Fruit fly (Drosophila melanogaster) whole organism, wandering third instar larva: ENCODE results near the gene Ts.

ENCODE experiments used
- Abd-B ChIP-seq: fragments of >200 bp; optimal IDR thresholded peaks from 2 replicates; lab custom pipeline; 2017; ENCODE audit warnings: missing biosample characterization, missing genetic modification characterization
- CG32264 ChIP-seq: fragments of 200-800 bp; sonication (Bioruptor generic); optimal IDR thresholded peaks from 2 replicates; lab custom pipeline; 2016; ENCODE audit warnings: missing biosample characterization, missing genetic modification characterization
- CG9705 ChIP-seq: fragments of 200-800 bp; sonication (Bioruptor generic); optimal IDR thresholded peaks from 2 replicates; lab custom pipeline; 2018; ENCODE audit warnings: missing biosample characterization, mild to moderate bottlenecking, missing genetic modification characterization
- CrebA ChIP-seq: fragments of 200-800 bp; sonication (Bioruptor generic); optimal IDR thresholded peaks from 2 replicates; lab custom pipeline; 2016; ENCODE audit warnings: missing biosample characterization, mild to moderate bottlenecking, missing genetic modification characterization, borderline replicate concordance
- Dfd ChIP-seq: fragments of >200 bp; optimal IDR thresholded peaks from 2 replicates; lab custom pipeline; 2017; ENCODE audit warnings: missing biosample characterization, missing genetic modification characterization
- Dif ChIP-seq: fragments of 200-275, 200-300 bp; sonication (Bioruptor generic); optimal IDR thresholded peaks from 2 replicates; lab custom pipeline; 2018; ENCODE audit warnings: missing biosample characterization, missing genetic modification characterization; ENCODE audit not compliant: partially characterized antibody
- GATAd ChIP-seq: sonication (Bioruptor generic); optimal IDR thresholded peaks from 2 replicates; lab custom pipeline; 2016; ENCODE audit warnings: missing biosample characterization, missing genetic modification characterization
- HLH106 ChIP-seq: fragments of 200-800 bp; optimal IDR thresholded peaks from 3 replicates; lab custom pipeline; 2019; ENCODE audit warnings: missing biosample characterization, mild to moderate bottlenecking, missing genetic modification characterization, moderate library complexity
- Hnf4 ChIP-seq: fragments of 200-800 bp; sonication (Bioruptor generic); optimal IDR thresholded peaks from 2 replicates; lab custom pipeline; 2016; ENCODE audit warnings: missing biosample characterization, mild to moderate bottlenecking, missing genetic modification characterization
- Hr78 ChIP-seq: fragments of >200 bp; optimal IDR thresholded peaks from 2 replicates; lab custom pipeline; 2017; ENCODE audit warnings: missing biosample characterization, missing genetic modification characterization
- Hr83 ChIP-seq: fragments of 200-300 bp; sonication (Bioruptor generic); optimal IDR thresholded peaks from 2 replicates; lab custom pipeline; 2016; ENCODE audit warnings: missing biosample characterization, mild to moderate bottlenecking, missing genetic modification characterization, moderate library complexity; ENCODE audit not compliant: poor library complexity, severe bottlenecking
- Jra ChIP-seq: sonication (Bioruptor generic); optimal IDR thresholded peaks from 2 replicates; lab custom pipeline; 2016; ENCODE audit warnings: missing biosample characterization, missing genetic modification characterization
- Mio ChIP-seq: sonication (Bioruptor generic); optimal IDR thresholded peaks from 2 replicates; lab custom pipeline; 2016; ENCODE audit warnings: missing biosample characterization, missing genetic modification characterization
- Myc ChIP-seq: fragments of >200 bp; optimal IDR thresholded peaks from 2 replicates; lab custom pipeline; 2017
- N ChIP-seq: fragments of >200 bp; optimal IDR thresholded peaks from 2 replicates; lab custom pipeline; 2018; ENCODE audit warnings: missing biosample characterization, missing external identifiers, missing genetic modification characterization
- OdsH ChIP-seq: fragments of 200-800 bp; sonication (Bioruptor generic); optimal IDR thresholded peaks from 2 replicates; lab custom pipeline; 2016; ENCODE audit warnings: missing biosample characterization, mild to moderate bottlenecking, missing genetic modification characterization
- Rel ChIP-seq, 2 experiments: fragments of 200-800 bp; sonication (Bioruptor generic) in 1 of 2; optimal IDR thresholded peaks; 2 replicates in 1 of 2; 3 replicates in 1 of 2; lab custom pipeline; 2016 to 2019; ENCODE audit warnings: mild to moderate bottlenecking in 2 of 2, missing biosample characterization in 2 of 2, missing genetic modification characterization in 2 of 2, moderate library complexity in 1 of 2
- Sp1 ChIP-seq: fragments of 200-800 bp; sonication (Bioruptor generic); optimal IDR thresholded peaks from 3 replicates; lab custom pipeline; 2019; ENCODE audit warnings: missing biosample characterization, mild to moderate bottlenecking, missing genetic modification characterization, moderate library complexity
- Vsx2 ChIP-seq: fragments of 200-300, 225-300 bp; sonication (Bioruptor generic); optimal IDR thresholded peaks from 2 replicates; lab custom pipeline; 2018; ENCODE audit warnings: missing biosample characterization, missing genetic modification characterization; ENCODE audit not compliant: partially characterized antibody
- br ChIP-seq: fragments of 200-800 bp; sonication (Bioruptor generic); optimal IDR thresholded peaks from 2 replicates; lab custom pipeline; 2016; ENCODE audit warnings: missing biosample characterization, missing genetic modification characterization
- brk ChIP-seq: fragments of 200-800 bp; sonication (Bioruptor generic); optimal IDR thresholded peaks from 2 replicates; lab custom pipeline; 2016; ENCODE audit warnings: missing biosample characterization, mild to moderate bottlenecking, missing genetic modification characterization
- dl ChIP-seq, 2 experiments: fragments of 175-275, 200-275 bp in 1 of 2; fragments of 200-275 bp in 1 of 2; sonication (Bioruptor generic); optimal IDR thresholded peaks; lab custom pipeline; 2018; ENCODE audit warnings: mild to moderate bottlenecking in 2 of 2, missing biosample characterization in 2 of 2, missing genetic modification characterization in 2 of 2, moderate library complexity in 2 of 2; ENCODE audit not compliant: partially characterized antibody in 2 of 2, insufficient read depth in 1 of 2
- dmrt93B ChIP-seq: fragments of 200-800 bp; sonication (Bioruptor generic); optimal IDR thresholded peaks from 2 replicates; lab custom pipeline; 2018; ENCODE audit warnings: missing biosample characterization, mild to moderate bottlenecking, missing genetic modification characterization
- dsf ChIP-seq: sonication (Bioruptor generic); optimal IDR thresholded peaks from 2 replicates; lab custom pipeline; 2016; ENCODE audit warnings: missing biosample characterization, missing genetic modification characterization, borderline replicate concordance
- ey ChIP-seq: fragments of 200-800 bp; sonication (Bioruptor generic); optimal IDR thresholded peaks from 2 replicates; lab custom pipeline; 2016; ENCODE audit warnings: missing biosample characterization, missing genetic modification characterization
- foxo ChIP-seq, 2 experiments: fragments of 200-800 bp; sonication (Bioruptor generic); optimal IDR thresholded peaks; 2 replicates in 1 of 2; 3 replicates in 1 of 2; lab custom pipeline; 2016 to 2017; ENCODE audit warnings: missing biosample characterization in 2 of 2, missing genetic modification characterization in 2 of 2
- fru ChIP-seq: fragments of 200-800 bp; sonication (Bioruptor generic); optimal IDR thresholded peaks from 3 replicates; lab custom pipeline; 2016; ENCODE audit warnings: missing biosample characterization, mild to moderate bottlenecking, missing genetic modification characterization
- h ChIP-seq: fragments of 200-800 bp; sonication (Bioruptor generic); optimal IDR thresholded peaks from 3 replicates; lab custom pipeline; 2016; ENCODE audit warnings: missing biosample characterization, mild to moderate bottlenecking, missing genetic modification characterization
- jim ChIP-seq: fragments of 175-275, 200-325 bp; sonication (Bioruptor generic); optimal IDR thresholded peaks from 2 replicates; lab custom pipeline; 2016; ENCODE audit warnings: missing biosample characterization, mild to moderate bottlenecking, missing genetic modification characterization
- lola ChIP-seq: fragments of >200 bp; optimal IDR thresholded peaks from 2 replicates; lab custom pipeline; 2017; ENCODE audit warnings: missing biosample characterization, missing genetic modification characterization
- pan ChIP-seq: fragments of >200 bp; optimal IDR thresholded peaks from 2 replicates; lab custom pipeline; 2017
- psq ChIP-seq: fragments of 200-800 bp; sonication (Bioruptor generic); optimal IDR thresholded peaks from 3 replicates; lab custom pipeline; 2017; ENCODE audit warnings: missing biosample characterization, mild to moderate bottlenecking, missing genetic modification characterization, moderate library complexity
- rgr ChIP-seq: fragments of 200-800 bp; sonication (Bioruptor generic); optimal IDR thresholded peaks from 3 replicates; lab custom pipeline; 2016; ENCODE audit warnings: missing biosample characterization, mild to moderate bottlenecking, missing genetic modification characterization
- sage ChIP-seq: fragments of 200-800 bp; sonication (Bioruptor generic); optimal IDR thresholded peaks from 2 replicates; lab custom pipeline; 2016; ENCODE audit warnings: missing biosample characterization, mild to moderate bottlenecking, missing genetic modification characterization
- sv ChIP-seq: fragments of 200-800 bp; sonication (Bioruptor generic); optimal IDR thresholded peaks from 3 replicates; lab custom pipeline; 2016; ENCODE audit warnings: missing biosample characterization, missing genetic modification characterization
- tai ChIP-seq: sonication (Bioruptor generic); optimal IDR thresholded peaks from 2 replicates; lab custom pipeline; 2016; ENCODE audit warnings: missing biosample characterization, missing genetic modification characterization
- usp ChIP-seq: fragments of >200 bp; optimal IDR thresholded peaks from 2 replicates; lab custom pipeline; 2017; ENCODE audit warnings: missing biosample characterization, missing genetic modification characterization
- woc ChIP-seq: sonication (Bioruptor generic); optimal IDR thresholded peaks from 2 replicates; lab custom pipeline; 2016; ENCODE audit warnings: missing biosample characterization, mild to moderate bottlenecking, missing genetic modification characterization

Ts gene

dm6 chr2L:2969438-2969837 is at the start of gene Ts:
TSS of gene Ts (minus strand) at chr2L:2969638.
- TF ChIP-seq Dif (no peak), dsf (GFP tag; lab: Kevin White, UChicago) (no peak), Jra (GFP tag; lab: Kevin White, UChicago) (no peak), Vsx2 (no peak), CrebA (GFP tag; lab: Kevin White, UChicago) (no peak), Hr78 (GFP tag; lab: Kevin White, UChicago) (no peak), psq (GFP tag; lab: Kevin White, UChicago) (no peak), Dfd (no peak), rgr (GFP tag; lab: Kevin White, UChicago) (no peak), OdsH (GFP tag; lab: Kevin White, UChicago) (no peak), tai (no peak), N (GFP tag; lab: Kevin White, UChicago) (no peak), sv (GFP tag; lab: Kevin White, UChicago) (no peak), brk (GFP tag; lab: Kevin White, UChicago) (no peak), jim (GFP tag; lab: Kevin White, UChicago) (no peak), Hnf4 (GFP tag; lab: Kevin White, UChicago) (no peak), fru (GFP tag; lab: Kevin White, UChicago) (no peak), Abd-B (no peak), dl (GFP tag; optimal IDR thresholded peaks at IDR 0.05; lab: Kevin White, UChicago; ENCODE audit: insufficient read depth in 1 of 2, partially characterized antibody in 2 of 2) (no peak)

- no peak for TF ChIP-seq Hr78 (GFP tag; lab: Kevin White, UChicago)
- TF ChIP-seq Mio (GFP tag; lab: Kevin White, UChicago) = no peak
- peak; percentile 19 for TF ChIP-seq Dif
- no peak for TF ChIP-seq Rel (GFP tag; optimal IDR thresholded peaks at IDR 0.05; lab: Kevin White, UChicago)
- TF ChIP-seq Rel (tag; optimal IDR thresholded peaks at IDR 0.05; lab: Kevin White, UChicago) = peak; percentile 99
- TF ChIP-seq Myc (lab: Kevin White, UChicago) = no peak
- no peak for TF ChIP-seq pan
- TF ChIP-seq N (GFP tag; lab: Kevin White, UChicago) = no peak
- TF ChIP-seq h (GFP tag; lab: Kevin White, UChicago) = no peak
Measured at dm6 chr2L:3018212-3018611, 48.8 kb upstream of the Ts start, which contains the start of the genes CG17224 and CG17264. TSS of gene CG17224 (minus strand) at chr2L:3018308. TSS of gene CG17264 (plus strand) at chr2L:3018508.

- TF ChIP-seq Vsx2 = no peak
- TF ChIP-seq N (GFP tag; lab: Kevin White, UChicago) = no peak
- TF ChIP-seq tai = no peak
- TF ChIP-seq Hr83 (GFP tag; lab: Kevin White, UChicago) = no peak
- no peak for TF ChIP-seq Jra (GFP tag; lab: Kevin White, UChicago)
- TF ChIP-seq woc (GFP tag; lab: Kevin White, UChicago) = no peak
- TF ChIP-seq CG32264 (GFP tag; lab: Kevin White, UChicago) = no peak
- peak; percentile 22 for TF ChIP-seq OdsH (GFP tag; lab: Kevin White, UChicago)
- no peak for TF ChIP-seq brk (GFP tag; lab: Kevin White, UChicago)
- TF ChIP-seq Mio (GFP tag; lab: Kevin White, UChicago) = no peak
- TF ChIP-seq GATAd (GFP tag; lab: Kevin White, UChicago) = no peak
- TF ChIP-seq psq (GFP tag; lab: Kevin White, UChicago) = no peak
- no peak for TF ChIP-seq Hr78 (GFP tag; lab: Kevin White, UChicago)
- no peak for TF ChIP-seq pan
- TF ChIP-seq Sp1 (GFP tag; lab: Kevin White, UChicago) = no peak
- TF ChIP-seq fru (GFP tag; lab: Kevin White, UChicago) = no peak
- TF ChIP-seq Dif = no peak
- no peak for TF ChIP-seq Dfd
- no peak for TF ChIP-seq lola
- TF ChIP-seq Myc (lab: Kevin White, UChicago) = no peak
- TF ChIP-seq dsf (GFP tag; lab: Kevin White, UChicago) = no peak
- peak; percentile 30 for TF ChIP-seq sv (GFP tag; lab: Kevin White, UChicago)
- TF ChIP-seq usp = no peak
- TF ChIP-seq jim (GFP tag; lab: Kevin White, UChicago) = no peak
- TF ChIP-seq Rel (GFP tag; optimal IDR thresholded peaks at IDR 0.05; lab: Kevin White, UChicago) = no peak
- no peak for TF ChIP-seq Rel (tag; optimal IDR thresholded peaks at IDR 0.05; lab: Kevin White, UChicago)
- no peak for TF ChIP-seq CG9705 (GFP tag; lab: Kevin White, UChicago)
- TF ChIP-seq Hnf4 (GFP tag; lab: Kevin White, UChicago) = no peak
- TF ChIP-seq CrebA (GFP tag; lab: Kevin White, UChicago) = no peak
- no peak for TF ChIP-seq Abd-B
- peak; percentile 21 for TF ChIP-seq ey
- no peak for TF ChIP-seq sage (GFP tag; lab: Kevin White, UChicago)
- no peak for TF ChIP-seq dl (GFP tag; optimal IDR thresholded peaks at IDR 0.05; lab: Kevin White, UChicago; ENCODE audit: insufficient read depth in 1 of 2, partially characterized antibody in 2 of 2)
- TF ChIP-seq h (GFP tag; lab: Kevin White, UChicago) = peak; percentile 49
- TF ChIP-seq foxo (GFP tag; optimal IDR thresholded peaks at IDR 0.05; lab: Kevin White, UChicago) = peak in 1 of 2 experiments; percentile 40
- peak; percentile 41 for TF ChIP-seq rgr (GFP tag; lab: Kevin White, UChicago)
- no peak for TF ChIP-seq dmrt93B (GFP tag; lab: Kevin White, UChicago)
- TF ChIP-seq br (GFP tag; lab: Kevin White, UChicago) = peak; percentile 20
- TF ChIP-seq HLH106 (tag; lab: Kevin White, UChicago) = peak; percentile 16
- TF ChIP-seq, all 38 proteins: peak for 8
Measured at dm6 chr2L:3012780-3013179, 43.3 kb upstream of the Ts start.
